Fruit fly (Drosophila melanogaster): ENCODE data around the gene CG18754.

Gene CG18754

DNA sequence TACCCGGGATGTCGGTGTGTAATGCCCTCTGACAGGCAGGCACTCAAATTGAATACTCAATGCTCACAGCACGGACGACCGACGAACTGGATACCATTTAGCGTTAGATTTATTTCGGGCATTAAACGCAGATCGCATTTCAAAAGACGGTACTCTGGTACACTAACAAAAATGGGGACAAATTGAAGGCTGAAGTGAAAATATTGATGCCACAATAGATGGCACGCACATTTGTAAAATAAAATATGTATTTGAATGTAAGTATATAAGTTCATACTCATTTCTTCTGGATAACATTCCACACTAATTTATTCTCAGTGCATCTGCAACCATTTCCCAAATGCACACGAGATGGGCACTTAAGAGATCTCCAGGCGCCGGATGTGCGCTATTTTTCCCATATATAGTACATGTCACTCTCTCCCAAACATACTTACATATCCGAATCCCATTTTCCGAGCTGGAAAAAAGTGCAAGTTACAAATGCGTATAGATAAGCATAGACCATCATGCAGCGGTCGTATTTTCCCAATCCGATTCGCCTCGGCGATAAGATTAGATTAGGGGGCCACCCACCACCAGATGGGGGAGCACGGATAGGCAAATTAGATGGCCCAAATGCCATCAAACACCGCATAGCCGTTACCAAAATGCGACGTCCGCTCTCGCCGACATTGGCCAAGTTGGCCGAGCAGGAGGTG lies 25.8 kb downstream of the CG18754 start, which contains the start of gene CG10301 (continued):
- TF ChIP-seq ci (GFP tag; IDR thresholded peaks at IDR 0.05): peak; percentile 82
- TF ChIP-seq CG3726 (GFP tag; IDR thresholded peaks at IDR 0.05): no peak
- no peak for TF ChIP-seq Vsx1 (GFP tag; optimal IDR thresholded peaks at IDR 0.05)
- TF ChIP-seq CG7963 (GFP tag; IDR thresholded peaks at IDR 0.05; ENCODE audit: partially characterized antibody): no peak
- TF ChIP-seq CG18262 (tag; optimal IDR thresholded peaks at IDR 0.05): peak; percentile 74
- peak; percentile 74 for TF ChIP-seq CG17829 (tag; optimal IDR thresholded peaks at IDR 0.05)
- peak; percentile 18; the same call in 2 of the 4 replicates for TF ChIP-seq Gug (GFP tag; IDR thresholded peaks at IDR 0.05)
- TF ChIP-seq grau (tag; optimal IDR thresholded peaks at IDR 0.05): peak; percentile 65
- TF ChIP-seq CG13296 (GFP tag; optimal IDR thresholded peaks at IDR 0.05): no peak
- peak; percentile 68 for TF ChIP-seq CG8924 (tag; optimal IDR thresholded peaks at IDR 0.05)
- no peak for TF ChIP-seq Hr39 (optimal IDR thresholded peaks at IDR 0.05)
- no peak for TF ChIP-seq CG32767 (GFP tag; IDR thresholded peaks at IDR 0.05)
- TF ChIP-seq CG8089 (GFP tag; optimal IDR thresholded peaks at IDR 0.05): peak; percentile 41
- peak; percentile 42; the same call in 1 of the 3 replicates for TF ChIP-seq croc (GFP tag; conservative IDR thresholded peaks at IDR 0.05)
- TF ChIP-seq Rfx (GFP tag; IDR thresholded peaks at IDR 0.05): no peak
- peak; percentile 65 for TF ChIP-seq CG8388 (GFP tag; optimal IDR thresholded peaks at IDR 0.05)
- no peak for TF ChIP-seq CG43689 (GFP tag; IDR thresholded peaks at IDR 0.05)
- no peak for TF ChIP-seq kay (GFP tag; optimal IDR thresholded peaks at IDR 0.05)
- TF ChIP-seq CG17612 (GFP tag; IDR thresholded peaks at IDR 0.05): no peak
- peak; percentile 34 for TF ChIP-seq bab2 (GFP tag; optimal IDR thresholded peaks at IDR 0.05)
- no peak for TF ChIP-seq Nf-YA (GFP tag; IDR thresholded peaks at IDR 0.05)
- TF ChIP-seq CrebB (tag; optimal IDR thresholded peaks at IDR 0.05): no peak
- TF ChIP-seq dysf (GFP tag; IDR thresholded peaks at IDR 0.05): peak; percentile 62; the same call in 2 of the 3 replicates
- peak; percentile 17 for TF ChIP-seq Atf3 (GFP tag; optimal IDR thresholded peaks at IDR 0.05)
- TF ChIP-seq crp (GFP tag; optimal IDR thresholded peaks at IDR 0.05): peak in 1 of 2 experiments; percentile 1
- TF ChIP-seq Mes4 (GFP tag; optimal IDR thresholded peaks at IDR 0.05): no peak
- TF ChIP-seq CG33557 (GFP tag; optimal IDR thresholded peaks at IDR 0.05): peak; percentile 61
- TF ChIP-seq amos (GFP tag; IDR thresholded peaks at IDR 0.05; ENCODE audit: partially characterized antibody): no peak
- TF ChIP-seq CG6765 (GFP tag; optimal IDR thresholded peaks at IDR 0.05): no peak
- TF ChIP-seq CG10462 (GFP tag; optimal IDR thresholded peaks at IDR 0.05): peak; percentile 43
- TF ChIP-seq Atf6 (GFP tag; IDR thresholded peaks at IDR 0.05): no peak
- TF ChIP-seq CG4617 (GFP tag; optimal IDR thresholded peaks at IDR 0.05; ENCODE audit: borderline replicate concordance): peak; percentile 16
- no peak for TF ChIP-seq p53 (GFP tag; optimal IDR thresholded peaks at IDR 0.05)
- peak; percentile 31; the same call in 1 of the 2 replicates for TF ChIP-seq sim (GFP tag; IDR thresholded peaks at IDR 0.05)
- no peak for TF ChIP-seq CG9876 (GFP tag; optimal IDR thresholded peaks at IDR 0.05)
- TF ChIP-seq BtbVII (GFP tag; optimal IDR thresholded peaks at IDR 0.05): no peak
- TF ChIP-seq Doc2 (GFP tag; IDR thresholded peaks at IDR 0.05): no peak
- peak; percentile 66 for TF ChIP-seq dmrt99B (tag; optimal IDR thresholded peaks at IDR 0.05)
- TF ChIP-seq CG7372 (GFP tag; IDR thresholded peaks at IDR 0.05): no peak
- peak in 1 of 3 experiments; percentile 81 for TF ChIP-seq lola (GFP tag; optimal IDR thresholded peaks at IDR 0.05)
- no peak for TF ChIP-seq CG2129 (GFP tag; IDR thresholded peaks at IDR 0.05; ENCODE audit: partially characterized antibody)
- TF ChIP-seq Elba2 (GFP tag; optimal IDR thresholded peaks at IDR 0.05): no peak
- TF ChIP-seq Atf-2 (GFP tag; optimal IDR thresholded peaks at IDR 0.05): peak; percentile 46
- peak; percentile 49 for TF ChIP-seq bcd (GFP tag; optimal IDR thresholded peaks at IDR 0.05)
- TF ChIP-seq CG7745 (tag; optimal IDR thresholded peaks at IDR 0.05): no peak
- peak; percentile 26 for TF ChIP-seq CG16863 (GFP tag; optimal IDR thresholded peaks at IDR 0.05)
- peak; percentile 54 for TF ChIP-seq CG2202 (tag; optimal IDR thresholded peaks at IDR 0.05)
- TF ChIP-seq CG30020 (tag; optimal IDR thresholded peaks at IDR 0.05): no peak
- TF ChIP-seq CG1529 (GFP tag; optimal IDR thresholded peaks at IDR 0.05): peak; percentile 58
- peak; percentile 61 for TF ChIP-seq ac (GFP tag; optimal IDR thresholded peaks at IDR 0.05)
